Worm (Caenorhabditis elegans) whole organism, midembryonic: ENCODE results near the gene C48B4.12.
A peak's percentile ranks its signal among the peaks of the same experiment; 100 is the strongest.

Source experiments
- T22C8.4 ChIP-seq: fragments of 200-800 bp; sonication (Bioruptor generic); IDR thresholded peaks from 2 replicates; pipeline ENCODE4 v1.3.6; 2022; ENCODE audit warnings: missing genetic modification characterization, missing compliant biosample characterization
- cog-1 ChIP-seq: sonication (generic microtip); optimal IDR thresholded peaks from 2 replicates; lab custom pipeline; 2016; ENCODE audit warnings: missing genetic modification characterization, missing compliant biosample characterization
- flt-1 ChIP-seq: fragments of 200-800 bp; sonication (Bioruptor generic); IDR thresholded peaks from 2 replicates; pipeline ENCODE4 v1.3.6; 2022; ENCODE audit warnings: missing genetic modification characterization, missing compliant biosample characterization
- klf-2 ChIP-seq: fragments of 200-800 bp; sonication (Bioruptor generic); conservative IDR thresholded peaks from 2 replicates; pipeline ENCODE4 v1.3.6; 2022; ENCODE audit warnings: missing genetic modification reagents, missing genetic modification characterization, missing compliant biosample characterization
- med-1 ChIP-seq: sonication (generic microtip); optimal IDR thresholded peaks from 2 replicates; lab custom pipeline; 2017; ENCODE audit warnings: missing genetic modification characterization, mild to moderate bottlenecking, missing compliant biosample characterization, antibody characterized with exemption, missing genetic modification reagents; ENCODE audit not compliant: insufficient read depth
- ref-1 ChIP-seq: fragments of 200-800 bp; sonication (Bioruptor generic); conservative IDR thresholded peaks from 2 replicates; pipeline ENCODE4 v1.3.6; 2022; ENCODE audit warnings: missing genetic modification reagents, missing genetic modification characterization, missing compliant biosample characterization
- tab-1 ChIP-seq: fragments of 200-800 bp; sonication (Bioruptor generic); IDR thresholded peaks from 2 replicates; pipeline ENCODE4 v1.3.6; 2022; ENCODE audit warnings: missing genetic modification characterization, missing compliant biosample characterization
- ztf-23 ChIP-seq: fragments of 200-800 bp; sonication (Bioruptor generic); IDR thresholded peaks from 2 replicates; pipeline ENCODE4 v1.3.6; 2022; ENCODE audit warnings: missing genetic modification reagents, missing genetic modification characterization, missing compliant biosample characterization
- ztf-29 ChIP-seq: fragments of 200-800 bp; sonication (Bioruptor generic); IDR thresholded peaks from 2 replicates; pipeline ENCODE4 v1.3.6; 2022; ENCODE audit warnings: missing genetic modification reagents, missing genetic modification characterization, missing compliant biosample characterization

Gene C48B4.12

DNA sequence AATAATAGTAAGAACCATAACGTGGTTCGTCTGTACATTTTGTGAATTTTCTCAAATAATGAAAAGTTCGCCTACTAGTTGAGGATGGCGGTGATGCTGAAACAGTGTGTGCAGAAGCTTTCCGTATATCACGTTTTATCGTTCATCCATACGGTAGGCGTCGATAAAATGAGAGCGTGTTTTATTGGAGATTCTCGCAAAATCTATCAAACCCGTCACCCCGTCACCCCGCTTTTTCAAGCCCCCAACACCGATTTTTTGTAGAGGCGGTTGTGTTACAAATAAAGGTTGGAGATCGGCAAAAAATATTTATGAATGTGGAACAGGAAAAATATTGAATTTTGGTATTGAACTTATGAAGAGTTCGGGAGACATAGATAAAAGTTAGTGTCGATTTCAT is 11.5 kb downstream of the C48B4.12 start, which contains the start of gene clec-161:
Gene clec-161, minus strand, starts transcription at position 101 of the 400 bp plus-strand sequence.
- TF ChIP-seq tab-1 (no peak), T22C8.4 (GFP tag; lab: Robert Waterston, UW) (no peak), klf-2 (GFP tag; lab: Robert Waterston, UW) (no peak), ref-1 (GFP tag; lab: Robert Waterston, UW) (no peak), flt-1 (GFP tag; lab: Robert Waterston, UW) (no peak), cog-1 (no peak), ztf-23 (no peak), med-1 (no peak), ztf-29 (GFP tag; lab: Robert Waterston, UW) (no peak)

DNA sequence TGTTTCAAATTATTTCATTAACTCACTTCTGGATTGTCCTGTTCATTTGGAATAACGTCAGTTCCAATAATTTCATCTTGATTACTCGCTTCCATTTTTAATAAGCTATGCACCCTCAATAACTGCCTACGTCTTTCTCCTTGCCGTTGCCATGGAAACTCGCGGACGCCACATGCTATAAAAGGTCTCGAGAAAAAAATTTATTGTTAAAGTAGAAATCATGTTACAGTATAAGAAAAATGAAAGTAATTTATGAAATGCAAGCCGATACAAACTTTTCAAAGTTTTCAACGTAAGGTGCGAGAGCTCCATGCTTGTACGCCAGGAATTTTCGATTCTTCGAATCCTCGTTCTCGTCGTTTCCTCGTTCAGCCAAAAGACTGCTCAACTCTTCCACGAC is 15.0 kb downstream of the C48B4.12 start, which contains the start of gene bbs-4:
Gene bbs-4, minus strand, starts transcription at position 101 of the 400 bp plus-strand sequence.
- TF ChIP-seq tab-1, result no peak

ce11 chrIII:9614211-9614610 is 17.1 kb downstream of the C48B4.12 start, which contains the start of the genes pri-1 and F58A4.6:
TSS of gene pri-1 (minus strand) at chrIII:9614281.
TSS of gene F58A4.6 (plus strand) at chrIII:9614482.
- TF ChIP-seq tab-1 (no peak), ztf-23 (no peak), T22C8.4 (GFP tag; lab: Robert Waterston, UW) (no peak), flt-1 (GFP tag; lab: Robert Waterston, UW) (no peak), cog-1 (no peak), ztf-29 (GFP tag; lab: Robert Waterston, UW) (no peak), ref-1 (GFP tag; lab: Robert Waterston, UW) (no peak), klf-2 (GFP tag; lab: Robert Waterston, UW) (no peak), med-1 (no peak)

DNA sequence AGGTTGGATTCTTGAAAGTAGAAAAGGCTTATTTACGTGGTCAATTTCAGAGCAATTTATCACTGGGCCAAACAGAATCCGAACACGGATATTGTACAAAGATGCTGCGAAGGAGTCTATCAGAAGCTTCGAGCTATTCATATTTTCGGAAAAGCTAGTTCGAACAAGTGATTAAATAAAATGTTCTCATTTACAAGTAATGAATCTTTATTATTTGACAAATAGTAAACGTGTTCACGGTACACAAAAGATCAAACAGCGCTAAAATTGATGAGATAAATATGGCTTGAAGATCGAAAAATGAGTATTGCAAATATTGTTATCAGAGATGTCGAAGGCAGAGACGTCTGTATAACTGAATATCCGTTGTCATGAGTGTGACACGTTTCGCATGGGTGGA is 18.0 kb downstream of the C48B4.12 start:
- TF ChIP-seq T22C8.4 (GFP tag; lab: Robert Waterston, UW) (no peak), ref-1 (GFP tag; lab: Robert Waterston, UW) (no peak)

ce11 chrIII:9616426-9616825 is 19.3 kb downstream of the C48B4.12 start, which contains the start of gene hcp-3:
TSS of gene hcp-3 (minus strand) at chrIII:9616470.
- peak; percentile 85 for TF ChIP-seq T22C8.4 (GFP tag; lab: Robert Waterston, UW)
- no peak for TF ChIP-seq klf-2 (GFP tag; lab: Robert Waterston, UW)

- no peak for TF ChIP-seq cog-1
- TF ChIP-seq T22C8.4 (GFP tag; lab: Robert Waterston, UW), result no peak
- no peak for TF ChIP-seq flt-1 (GFP tag; lab: Robert Waterston, UW)
- TF ChIP-seq ztf-29 (GFP tag; lab: Robert Waterston, UW), result no peak
- TF ChIP-seq ztf-23, result no peak
- no peak for TF ChIP-seq tab-1
- no peak for TF ChIP-seq med-1
- no peak for TF ChIP-seq ref-1 (GFP tag; lab: Robert Waterston, UW)
- TF ChIP-seq klf-2 (GFP tag; lab: Robert Waterston, UW), result no peak
These were observed 19.8 kb downstream of the C48B4.12 start for ce11 chrIII:9616933-9617332.

ce11 chrIII:9617599-9618262 is 20.6 kb downstream of the C48B4.12 start:
- TF ChIP-seq cog-1, result no peak
- TF ChIP-seq tab-1, result no peak
- no peak for TF ChIP-seq klf-2 (GFP tag; lab: Robert Waterston, UW)
- TF ChIP-seq flt-1 (GFP tag; lab: Robert Waterston, UW), result no peak
- TF ChIP-seq ref-1 (GFP tag; lab: Robert Waterston, UW), result no peak
- no peak for TF ChIP-seq ztf-29 (GFP tag; lab: Robert Waterston, UW)
- TF ChIP-seq ztf-23, result no peak
- TF ChIP-seq med-1, result no peak

ce11 chrIII:9619079-9619761 is 22.1 kb downstream of the C48B4.12 start, which contains the start of gene hlh-11:
TSS of gene hlh-11 (plus strand) at chrIII:9619711.
- TF ChIP-seq med-1, result no peak
- no peak for TF ChIP-seq cog-1
- TF ChIP-seq ref-1 (GFP tag; lab: Robert Waterston, UW), result no peak
- TF ChIP-seq tab-1, result no peak
- TF ChIP-seq T22C8.4 (GFP tag; lab: Robert Waterston, UW), result no peak
- 0 out of 2 replicates have a peak, but pooled peaks have one; percentile 47 for TF ChIP-seq klf-2 (GFP tag; lab: Robert Waterston, UW)
- TF ChIP-seq flt-1 (GFP tag; lab: Robert Waterston, UW), result 0 out of 2 replicates have a peak, but pooled peaks have one; percentile 8
- no peak for TF ChIP-seq ztf-29 (GFP tag; lab: Robert Waterston, UW)
- no peak; the same call in 1 of the 2 replicates for TF ChIP-seq ztf-23

DNA sequence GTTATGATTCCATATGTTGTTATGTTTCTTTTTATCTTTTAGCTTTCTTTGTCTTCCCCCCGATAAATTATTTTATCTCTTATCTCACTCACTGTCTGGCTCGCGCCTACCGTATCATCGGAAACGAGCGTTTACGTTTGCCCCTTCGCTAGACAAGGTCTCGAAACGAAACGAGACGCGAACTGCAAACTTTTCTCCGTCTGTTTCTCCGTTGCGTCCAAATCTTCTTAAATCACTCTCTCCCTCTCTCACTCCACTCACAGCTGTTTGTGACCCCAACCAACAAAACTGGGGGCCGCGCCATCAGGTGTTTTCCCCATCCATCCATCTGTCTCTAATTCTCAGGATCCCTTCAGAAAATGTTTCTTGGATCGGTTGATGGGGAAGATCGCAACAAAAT is 23.0 kb downstream of the C48B4.12 start:
- no peak for TF ChIP-seq flt-1 (GFP tag; lab: Robert Waterston, UW)

DNA sequence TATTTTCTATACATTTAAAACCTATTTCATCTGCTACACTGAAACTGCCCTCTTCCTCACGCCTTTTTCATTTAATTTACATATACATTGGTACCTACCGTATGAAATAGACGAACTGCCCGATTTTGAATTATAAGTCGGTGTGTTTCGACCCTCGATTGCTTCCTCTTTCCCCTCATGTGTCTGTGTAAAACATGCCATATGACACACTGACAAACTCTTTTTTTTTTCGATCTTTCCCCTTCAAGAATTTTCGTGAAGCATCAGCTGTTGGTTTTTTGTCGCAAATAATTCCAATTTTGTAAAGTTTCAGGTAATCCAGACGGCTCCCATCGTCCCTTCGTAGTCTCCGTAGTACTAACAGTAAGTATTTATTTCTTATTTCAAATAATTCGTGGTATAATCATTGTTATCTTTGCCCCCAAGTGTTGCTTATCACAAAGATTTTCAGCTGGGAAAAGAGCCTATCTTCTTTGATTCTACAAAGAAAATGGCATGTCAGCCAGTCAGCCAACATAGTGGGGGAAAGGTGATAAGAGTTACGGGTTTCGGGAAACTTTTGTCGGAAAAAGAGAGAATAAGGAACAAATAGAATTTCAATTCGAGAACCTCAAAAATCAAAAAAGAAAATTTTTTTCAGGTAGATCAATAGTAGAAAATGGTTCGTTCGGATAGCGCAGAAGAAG is 24.8 kb downstream of the C48B4.12 start:
- TF ChIP-seq ztf-23, result no peak
- no peak for TF ChIP-seq klf-2 (GFP tag; lab: Robert Waterston, UW)
- TF ChIP-seq T22C8.4 (GFP tag; lab: Robert Waterston, UW), result no peak
- TF ChIP-seq ztf-29 (GFP tag; lab: Robert Waterston, UW), result no peak
- no peak for TF ChIP-seq cog-1
- no peak for TF ChIP-seq tab-1
- no peak for TF ChIP-seq ref-1 (GFP tag; lab: Robert Waterston, UW)
- no peak for TF ChIP-seq med-1
- TF ChIP-seq flt-1 (GFP tag; lab: Robert Waterston, UW), result no peak
